Worm (Caenorhabditis elegans): ENCODE results near the gene immp-2.

ce11 chrIV:976372-976771 lies 29.3 kb downstream of the immp-2 start:
- no peak for TF ChIP-seq lsy-2 (tag; optimal IDR thresholded peaks at IDR 0.05)
- no peak for TF ChIP-seq zip-4 (GFP tag; optimal IDR thresholded peaks at IDR 0.05)

Data from whole organism, L1 larva.